Worm (Caenorhabditis elegans) whole organism, young adult: Measurements from ENCODE around the gene fkh-6.

Experiments used
- B0336.3 ChIP-seq: fragments of 200-800 bp; sonication (Bioruptor generic); IDR thresholded peaks from 2 replicates; pipeline ENCODE4 v1.3.6; 2022; ENCODE audit warnings: missing genetic modification characterization, missing compliant biosample characterization
- C06A6.2 ChIP-seq: fragments of 200-800 bp; sonication (Bioruptor generic); conservative IDR thresholded peaks from 2 replicates; pipeline ENCODE4 v1.3.6; 2022; ENCODE audit warnings: missing genetic modification characterization, missing compliant biosample characterization
- C17E4.6 ChIP-seq: fragments of 200-800 bp; sonication (Bioruptor generic); IDR thresholded peaks from 2 replicates; pipeline ENCODE4 v1.3.6; 2022; ENCODE audit warnings: missing genetic modification reagents, missing genetic modification characterization, missing compliant biosample characterization
- F10E7.11 ChIP-seq: sonication (generic microtip); optimal IDR thresholded peaks from 2 replicates; lab custom pipeline; 2017; ENCODE audit warnings: mild to moderate bottlenecking, missing genetic modification characterization, moderate library complexity, missing compliant biosample characterization
- F23B12.7 ChIP-seq: sonication (generic microtip); optimal IDR thresholded peaks from 2 replicates; lab custom pipeline; 2017; ENCODE audit warnings: missing genetic modification characterization, mild to moderate bottlenecking, missing compliant biosample characterization, antibody characterized with exemption, moderate library complexity; ENCODE audit not compliant: insufficient read depth
- F37B4.10 ChIP-seq: fragments of 200-800 bp; sonication (Bioruptor generic); IDR thresholded peaks from 2 replicates; pipeline ENCODE4 v1.3.6; 2022; ENCODE audit warnings: missing genetic modification characterization, missing compliant biosample characterization
- F52B5.7 ChIP-seq: sonication (generic microtip); optimal IDR thresholded peaks from 2 replicates; lab custom pipeline; 2016; ENCODE audit warnings: mild to moderate bottlenecking, missing genetic modification characterization, missing compliant biosample characterization
- K12H6.12 ChIP-seq: fragments of 200-800 bp; sonication (Bioruptor generic); optimal IDR thresholded peaks from 2 replicates; lab custom pipeline; 2018; ENCODE audit warnings: mild to moderate bottlenecking, missing genetic modification characterization, missing compliant biosample characterization
- Y53G8AR.9 ChIP-seq: fragments of 200-800 bp; sonication (Bioruptor generic); conservative IDR thresholded peaks from 2 replicates; pipeline ENCODE4 v1.3.6; 2022; ENCODE audit warnings: missing genetic modification reagents, missing genetic modification characterization, missing compliant biosample characterization
- akir-1 ChIP-seq: fragments of 200-800 bp; sonication (Bioruptor generic); optimal IDR thresholded peaks from 2 replicates; lab custom pipeline; 2018; ENCODE audit warnings: mild to moderate bottlenecking, missing genetic modification characterization, moderate library complexity, missing compliant biosample characterization
- atf-7 ChIP-seq: sonication (generic microtip); optimal IDR thresholded peaks from 2 replicates; lab custom pipeline; 2017; ENCODE audit warnings: mild to moderate bottlenecking, missing genetic modification characterization, missing compliant biosample characterization
- attf-6 ChIP-seq: fragments of 200-800 bp; sonication (Bioruptor generic); IDR thresholded peaks from 2 replicates; pipeline ENCODE4 v1.3.6; 2022; ENCODE audit warnings: missing genetic modification reagents, missing genetic modification characterization, missing compliant biosample characterization
- bed-1 ChIP-seq: fragments of 200-800 bp; sonication (Bioruptor generic); IDR thresholded peaks from 2 replicates; pipeline ENCODE4 v1.3.6; 2022; ENCODE audit warnings: missing genetic modification reagents, missing genetic modification characterization, missing compliant biosample characterization
- chd-7 ChIP-seq: sonication (generic microtip); optimal IDR thresholded peaks from 2 replicates; lab custom pipeline; 2016; ENCODE audit warnings: mild to moderate bottlenecking, missing genetic modification characterization, moderate library complexity, missing compliant biosample characterization
- dpff-1 ChIP-seq: sonication (generic microtip); optimal IDR thresholded peaks from 2 replicates; lab custom pipeline; 2017; ENCODE audit warnings: mild to moderate bottlenecking, missing genetic modification characterization, missing compliant biosample characterization
- egl-44 ChIP-seq: fragments of 200-800 bp; sonication (Bioruptor generic); IDR thresholded peaks from 2 replicates; pipeline ENCODE4 v1.3.6; 2022; ENCODE audit warnings: missing genetic modification reagents, missing genetic modification characterization, missing compliant biosample characterization
- hlh-12 ChIP-seq: sonication (generic microtip); optimal IDR thresholded peaks from 2 replicates; lab custom pipeline; 2016; ENCODE audit warnings: missing genetic modification characterization, missing compliant biosample characterization
- hrde-1 ChIP-seq: sonication (generic microtip); optimal IDR thresholded peaks from 2 replicates; lab custom pipeline; 2016; ENCODE audit warnings: missing genetic modification characterization, mild to moderate bottlenecking, missing compliant biosample characterization, moderate library complexity, missing genotype, missing genetic modification reagents, borderline replicate concordance
- let-607 ChIP-seq, 2 experiments: fragments of 200-800 bp in 1 of 2; sonication (Bioruptor generic) in 1 of 2; sonication (generic microtip) in 1 of 2; optimal IDR thresholded peaks; 2 replicates each; lab custom pipeline; 2016 to 2018; ENCODE audit warnings: mild to moderate bottlenecking in 2 of 2, missing compliant biosample characterization in 2 of 2, missing genetic modification characterization in 2 of 2, moderate library complexity in 2 of 2, missing genotype in 1 of 2
- lin-26 ChIP-seq: fragments of 200-800 bp; sonication (Bioruptor generic); IDR thresholded peaks from 2 replicates; pipeline ENCODE4 v1.3.6; 2022; ENCODE audit warnings: missing genetic modification reagents, missing genetic modification characterization, missing compliant biosample characterization
- lin-54 ChIP-seq: fragments of 200-800 bp; sonication (Bioruptor generic); optimal IDR thresholded peaks from 2 replicates; lab custom pipeline; 2018; ENCODE audit warnings: mild to moderate bottlenecking, missing genetic modification characterization, missing compliant biosample characterization
- lsy-27 ChIP-seq: sonication (generic microtip); optimal IDR thresholded peaks from 2 replicates; lab custom pipeline; 2017; ENCODE audit warnings: missing genetic modification characterization, mild to moderate bottlenecking, missing compliant biosample characterization, antibody characterized with exemption, missing genotype, borderline replicate concordance; ENCODE audit not compliant: insufficient read depth
- madf-6 ChIP-seq: fragments of 200-800 bp; sonication (Bioruptor generic); IDR thresholded peaks from 2 replicates; pipeline ENCODE4 v1.3.6; 2022; ENCODE audit warnings: missing genetic modification reagents, missing genetic modification characterization, missing compliant biosample characterization
- mcd-1 ChIP-seq: fragments of 200-800 bp; sonication (Bioruptor generic); IDR thresholded peaks from 2 replicates; pipeline ENCODE4 v1.3.6; 2022; ENCODE audit warnings: missing genetic modification reagents, missing genetic modification characterization, missing compliant biosample characterization
- mes-4 ChIP-seq: sonication (generic microtip); optimal IDR thresholded peaks from 2 replicates; lab custom pipeline; 2016; ENCODE audit warnings: missing genotype, missing genetic modification characterization, missing compliant biosample characterization
- mxl-1 ChIP-seq: sonication (generic microtip); optimal IDR thresholded peaks from 2 replicates; lab custom pipeline; 2016; ENCODE audit warnings: missing genetic modification characterization, missing compliant biosample characterization
- nfya-2 ChIP-seq: fragments of 200-800 bp; sonication (Bioruptor generic); IDR thresholded peaks from 2 replicates; pipeline ENCODE4 v1.3.6; 2022; ENCODE audit warnings: missing genetic modification reagents, missing genetic modification characterization, missing compliant biosample characterization
- nfyb-1 ChIP-seq: fragments of 200-800 bp; sonication (Bioruptor generic); IDR thresholded peaks from 2 replicates; pipeline ENCODE4 v1.3.6; 2022; ENCODE audit warnings: missing genetic modification reagents, missing genetic modification characterization, missing compliant biosample characterization
- nhr-179 ChIP-seq: sonication (generic microtip); optimal IDR thresholded peaks from 2 replicates; lab custom pipeline; 2016; ENCODE audit warnings: mild to moderate bottlenecking, missing genetic modification characterization, missing compliant biosample characterization
- pbrm-1 ChIP-seq: fragments of 200-800 bp; sonication (Bioruptor generic); IDR thresholded peaks from 2 replicates; pipeline ENCODE4 v1.3.6; 2022; ENCODE audit warnings: missing genetic modification reagents, missing genetic modification characterization, missing compliant biosample characterization
- pha-4 ChIP-seq: fragments of 150-350 bp; sonication (generic microtip); optimal IDR thresholded peaks from 2 replicates; lab custom pipeline; 2014; ENCODE audit warnings: missing biosample characterization, missing genetic modification reagents, missing genetic modification characterization
- rcor-1 ChIP-seq: fragments of 200-800 bp; sonication (Bioruptor generic); IDR thresholded peaks from 2 replicates; pipeline ENCODE4 v1.3.6; 2022; ENCODE audit warnings: missing genetic modification reagents, missing genetic modification characterization, missing compliant biosample characterization
- repo-1 ChIP-seq: sonication (generic microtip); optimal IDR thresholded peaks from 2 replicates; lab custom pipeline; 2017; ENCODE audit warnings: mild to moderate bottlenecking, missing genetic modification characterization, missing compliant biosample characterization
- rpc-1 ChIP-seq, 2 experiments: fragments of 150-350 bp in 1 of 2; sonication (generic microtip) in 1 of 2; optimal IDR thresholded peaks; 2 replicates each; lab custom pipeline; 2014 to 2018; ENCODE audit warnings: missing biosample characterization in 1 of 2, missing genetic modification characterization in 1 of 2, missing genetic modification reagents in 1 of 2, missing genotype in 1 of 2
- sea-2 ChIP-seq: fragments of 200-800 bp; sonication (Bioruptor generic); IDR thresholded peaks from 2 replicates; pipeline ENCODE4 v1.3.6; 2022; ENCODE audit warnings: missing genetic modification characterization, missing compliant biosample characterization
- snpc-3.4 ChIP-seq: sonication (generic microtip); optimal IDR thresholded peaks from 2 replicates; lab custom pipeline; 2017; ENCODE audit warnings: missing genetic modification characterization, mild to moderate bottlenecking, missing compliant biosample characterization, antibody characterized with exemption, moderate library complexity, missing genotype, missing genetic modification reagents
- snpc-4 ChIP-seq, 5 experiments: fragments of 150-350 bp in 1 of 5; sonication (generic microtip) in 4 of 5; optimal IDR thresholded peaks; 2 replicates each; lab custom pipeline; 2014 to 2018; ENCODE audit warnings: missing genetic modification characterization in 5 of 5, missing biosample characterization in 3 of 5, antibody characterized with exemption in 2 of 5, mild to moderate bottlenecking in 2 of 5, missing compliant biosample characterization in 2 of 5, missing genotype in 2 of 5, moderate library complexity in 2 of 5, missing genetic modification reagents in 1 of 5
- tbp1 ChIP-seq: fragments of 200-800 bp; sonication (Bioruptor generic); optimal IDR thresholded peaks from 2 replicates; lab custom pipeline; 2018; ENCODE audit warnings: mild to moderate bottlenecking, missing genetic modification characterization, missing compliant biosample characterization
- tbx-9 ChIP-seq: sonication (generic microtip); optimal IDR thresholded peaks from 2 replicates; lab custom pipeline; 2016; ENCODE audit warnings: borderline replicate concordance, missing genetic modification characterization, inconsistent platforms, missing compliant biosample characterization
- tlf-1 ChIP-seq: fragments of 200-800 bp; sonication (Bioruptor generic); optimal IDR thresholded peaks from 2 replicates; lab custom pipeline; 2018; ENCODE audit warnings: mild to moderate bottlenecking, missing genetic modification characterization, missing compliant biosample characterization
- zfh-2 ChIP-seq: fragments of 200-800 bp; sonication (Bioruptor generic); conservative IDR thresholded peaks from 2 replicates; pipeline ENCODE4 v1.3.6; 2022; ENCODE audit warnings: missing genetic modification reagents, missing genetic modification characterization, missing compliant biosample characterization
- ztf-18 ChIP-seq: sonication (generic microtip); optimal IDR thresholded peaks from 2 replicates; lab custom pipeline; 2016; ENCODE audit warnings: missing genotype, mild to moderate bottlenecking, missing genetic modification characterization, missing compliant biosample characterization
- ztf-22 ChIP-seq: fragments of 200-800 bp; sonication (Bioruptor generic); optimal IDR thresholded peaks from 2 replicates; lab custom pipeline; 2018; ENCODE audit warnings: mild to moderate bottlenecking, missing genetic modification characterization, moderate library complexity, missing compliant biosample characterization
- ztf-28 ChIP-seq: fragments of 200-800 bp; sonication (Bioruptor generic); IDR thresholded peaks from 2 replicates; pipeline ENCODE4 v1.3.6; 2022; ENCODE audit warnings: missing genetic modification reagents, missing genetic modification characterization, missing compliant biosample characterization
- ztf-6 ChIP-seq: fragments of 200-800 bp; sonication (Bioruptor generic); IDR thresholded peaks from 2 replicates; pipeline ENCODE4 v1.3.6; 2022; ENCODE audit warnings: missing genetic modification reagents, missing genetic modification characterization, missing compliant biosample characterization

Gene fkh-6

DNA sequence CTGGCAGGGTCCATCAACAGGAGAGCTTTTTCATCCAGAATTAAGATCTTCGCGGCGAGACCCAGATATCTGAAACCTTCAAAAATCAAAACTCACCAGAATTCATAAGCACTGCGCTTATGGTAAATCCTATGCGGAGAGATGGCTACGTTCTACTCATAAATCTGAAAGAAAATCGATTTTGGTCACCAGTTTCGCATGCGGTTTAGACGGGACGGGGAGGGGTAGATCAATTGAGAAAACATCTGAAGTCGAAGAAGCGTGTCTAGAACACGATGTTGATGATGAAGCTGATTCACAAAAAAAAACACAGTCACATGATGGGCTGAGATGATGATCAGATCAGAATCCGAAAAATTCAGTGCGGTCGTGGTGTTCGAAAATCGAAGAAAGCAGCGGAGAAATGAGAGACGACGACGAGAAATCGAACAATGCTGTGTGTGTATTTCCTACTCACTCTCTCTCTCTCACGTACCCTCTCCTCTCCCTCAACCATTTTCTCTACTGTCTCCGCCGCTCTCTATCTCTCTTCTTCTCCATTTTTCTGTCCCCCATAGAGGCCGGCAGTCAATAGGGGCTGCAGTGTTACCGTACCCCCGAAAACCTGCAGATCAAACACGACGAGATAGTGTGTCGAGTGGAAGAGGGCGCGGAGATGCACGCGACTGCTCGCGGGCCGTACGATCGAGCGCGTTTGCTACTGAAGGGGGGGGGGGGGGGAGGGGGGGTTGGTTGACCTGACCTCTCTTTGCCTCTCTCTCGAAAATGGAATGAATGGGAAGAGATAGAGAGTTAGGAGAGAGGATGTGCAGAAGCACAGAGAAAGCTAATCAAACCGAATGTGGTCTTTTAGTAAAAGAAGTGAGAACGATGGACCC, 6.7 kb downstream of the fkh-6 start, which contains the start of gene ntl-2 (continued):
- peak; percentile 88 for TF ChIP-seq repo-1 (tag; lab: Kevin White, UChicago)
- no peak for TF ChIP-seq tbx-9 (tag; lab: Kevin White, UChicago)
- TF ChIP-seq bed-1, result no peak
- TF ChIP-seq lsy-27 (tag; lab: Kevin White, UChicago), result no peak
- peak; percentile 75 to 81 for TF ChIP-seq let-607 (tag; optimal IDR thresholded peaks at IDR 0.05; lab: Kevin White, UChicago)
- peak; percentile 48; the same call in 1 of the 2 replicates for TF ChIP-seq lin-26
- peak; percentile 2 for TF ChIP-seq ztf-18
- peak; percentile 34 for TF ChIP-seq snpc-4 (GFP tag; optimal IDR thresholded peaks at IDR 0.05; lab: Kevin White, UChicago)
- TF ChIP-seq snpc-4 (tag; optimal IDR thresholded peaks at IDR 0.05; lab: Kevin White, UChicago), result peak in 3 of 4 experiments; percentile 29 to 76 (median 69)
- TF ChIP-seq mxl-1, result no peak
- peak; percentile 87 for TF ChIP-seq tlf-1 (GFP tag; lab: Kevin White, UChicago)
- TF ChIP-seq C17E4.6 (GFP tag; lab: Robert Waterston, UW), result peak; percentile 66; the same call in 1 of the 2 replicates
- no peak for TF ChIP-seq hrde-1
- peak; percentile 16 for TF ChIP-seq snpc-3.4 (tag; lab: Kevin White, UChicago)
- peak; percentile 98 for TF ChIP-seq K12H6.12 (tag; lab: Kevin White, UChicago)
- TF ChIP-seq sea-2, result no peak
- TF ChIP-seq nhr-179 (tag; lab: Kevin White, UChicago), result no peak
- peak; percentile 88 for TF ChIP-seq lin-54 (GFP tag; lab: Kevin White, UChicago)
- TF ChIP-seq tbp1 (GFP tag; lab: Kevin White, UChicago), result peak; percentile 71
- peak; percentile 88 for TF ChIP-seq rcor-1 (GFP tag; lab: Robert Waterston, UW)
- peak; percentile 15 for TF ChIP-seq pha-4 (tag; lab: Kevin White, UChicago)
- TF ChIP-seq madf-6 (GFP tag; lab: Robert Waterston, UW), result peak; percentile 60; the same call in 1 of the 2 replicates
- TF ChIP-seq nfya-2 (GFP tag; lab: Robert Waterston, UW), result 0 out of 2 replicates have a peak, but pooled peaks have one; percentile 38
- no peak; the same call in 1 of the 2 replicates for TF ChIP-seq egl-44 (GFP tag; lab: Robert Waterston, UW)
- TF ChIP-seq nfyb-1 (GFP tag; lab: Robert Waterston, UW), result peak; percentile 97
- TF ChIP-seq dpff-1 (tag; lab: Kevin White, UChicago), result no peak
- peak; percentile 97 for TF ChIP-seq chd-7
- TF ChIP-seq Y53G8AR.9 (GFP tag; lab: Robert Waterston, UW), result peak; percentile 88
- TF ChIP-seq ztf-22 (GFP tag; lab: Kevin White, UChicago), result peak; percentile 73
- peak; percentile 99 for TF ChIP-seq B0336.3 (GFP tag; lab: Robert Waterston, UW)
- TF ChIP-seq hlh-12, result no peak
- 0 out of 2 replicates have a peak, but pooled peaks have one; percentile 34 for TF ChIP-seq ztf-6 (GFP tag; lab: Robert Waterston, UW)
- TF ChIP-seq rpc-1 (optimal IDR thresholded peaks at IDR 0.05; lab: Kevin White, UChicago), result no peak
- no peak for TF ChIP-seq rpc-1 (tag; optimal IDR thresholded peaks at IDR 0.05; lab: Kevin White, UChicago)
- peak; percentile 91 for TF ChIP-seq F52B5.7 (tag; lab: Kevin White, UChicago)
- TF ChIP-seq C06A6.2 (GFP tag; lab: Robert Waterston, UW), result peak; percentile 81
- peak; percentile 94 for TF ChIP-seq atf-7 (tag; lab: Kevin White, UChicago)
- TF ChIP-seq zfh-2 (GFP tag; lab: Robert Waterston, UW), result peak; percentile 100
- TF ChIP-seq mes-4, result no peak
- TF ChIP-seq mcd-1 (GFP tag; lab: Robert Waterston, UW), result peak; percentile 97
- no peak for TF ChIP-seq F37B4.10 (GFP tag; lab: Robert Waterston, UW)
- TF ChIP-seq ztf-28 (GFP tag; lab: Robert Waterston, UW), result no peak
- TF ChIP-seq F23B12.7 (tag; lab: Kevin White, UChicago), result peak; percentile 65
- TF ChIP-seq pbrm-1 (GFP tag; lab: Robert Waterston, UW), result peak; percentile 91
- TF ChIP-seq attf-6 (GFP tag; lab: Robert Waterston, UW), result no peak
- TF ChIP-seq akir-1 (GFP tag; lab: Kevin White, UChicago), result peak; percentile 85
- no peak for TF ChIP-seq F10E7.11 (tag; lab: Kevin White, UChicago)
